Worm (Caenorhabditis elegans) whole organism, early embryonic: ENCODE results near the gene uso-1.
A peak's percentile ranks its signal among the peaks of the same experiment; 100 is the strongest.
"Not testable (repeated sequence)": the region's sequence is repeated elsewhere in the genome, so short reads cannot be mapped to it uniquely, and the experiment has no call there.

Experiments
- B0310.2 ChIP-seq: sonication (generic microtip); optimal IDR thresholded peaks from 2 replicates; lab custom pipeline; 2016; ENCODE audit warnings: mild to moderate bottlenecking, missing genetic modification characterization, missing compliant biosample characterization
- F13C5.2 ChIP-seq: sonication (generic microtip); optimal IDR thresholded peaks from 2 replicates; lab custom pipeline; 2017; ENCODE audit warnings: mild to moderate bottlenecking, missing genetic modification characterization, inconsistent platforms, missing compliant biosample characterization
- aly-1 ChIP-seq: sonication (generic microtip); optimal IDR thresholded peaks from 2 replicates; lab custom pipeline; 2016; ENCODE audit warnings: missing genetic modification characterization, missing compliant biosample characterization
- ama-1 ChIP-seq: fragments of 150-350 bp; optimal IDR thresholded peaks from 2 replicates; lab custom pipeline; 2014
- ceh-13 ChIP-seq: fragments of 200-800 bp; sonication (Bioruptor generic); optimal IDR thresholded peaks from 2 replicates; lab custom pipeline; 2018; ENCODE audit warnings: mild to moderate bottlenecking, missing genetic modification characterization, missing compliant biosample characterization
- ceh-36 ChIP-seq: sonication (generic microtip); optimal IDR thresholded peaks from 2 replicates; lab custom pipeline; 2016; ENCODE audit warnings: missing genetic modification characterization, inconsistent platforms, missing compliant biosample characterization
- ets-7 ChIP-seq: sonication (generic microtip); optimal IDR thresholded peaks from 2 replicates; lab custom pipeline; 2016; ENCODE audit warnings: missing genotype, missing genetic modification characterization, missing compliant biosample characterization
- flt-1 ChIP-seq: fragments of 200-800 bp; sonication (Bioruptor generic); IDR thresholded peaks from 2 replicates; pipeline ENCODE4 v1.3.6; 2022; ENCODE audit warnings: missing genetic modification characterization, missing compliant biosample characterization
- hmbx-1 ChIP-seq: sonication (generic microtip); optimal IDR thresholded peaks from 2 replicates; lab custom pipeline; 2016; ENCODE audit warnings: mild to moderate bottlenecking, missing genetic modification characterization, missing compliant biosample characterization
- hmg-4 ChIP-seq: fragments of 200-800 bp; sonication (Bioruptor generic); optimal IDR thresholded peaks from 2 replicates; lab custom pipeline; 2018; ENCODE audit warnings: mild to moderate bottlenecking, missing genetic modification characterization, missing compliant biosample characterization
- hnd-1 ChIP-seq: sonication (generic microtip); optimal IDR thresholded peaks from 2 replicates; lab custom pipeline; 2016; ENCODE audit warnings: missing genetic modification characterization, missing compliant biosample characterization
- pes-1 ChIP-seq: fragments of 200-800 bp; sonication (Bioruptor generic); IDR thresholded peaks from 2 replicates; pipeline ENCODE4 v1.3.6; 2022; ENCODE audit warnings: missing genetic modification reagents, missing genetic modification characterization, missing compliant biosample characterization
- scrt-1 ChIP-seq: fragments of 200-800 bp; sonication (Bioruptor generic); IDR thresholded peaks from 2 replicates; pipeline ENCODE4 v1.3.6; 2022; ENCODE audit warnings: missing genetic modification characterization, missing compliant biosample characterization
- sea-1 ChIP-seq: fragments of 200-800 bp; sonication (Bioruptor generic); conservative IDR thresholded peaks from 2 replicates; pipeline ENCODE4 v1.3.6; 2022; ENCODE audit warnings: missing genetic modification characterization, missing compliant biosample characterization
- tbx-11 ChIP-seq: fragments of 200-800 bp; sonication (Bioruptor generic); IDR thresholded peaks from 2 replicates; pipeline ENCODE4 v1.3.6; 2022; ENCODE audit warnings: missing genetic modification characterization, missing compliant biosample characterization
- tbx-37 ChIP-seq: fragments of 200-800 bp; sonication (Bioruptor generic); conservative IDR thresholded peaks from 2 replicates; pipeline ENCODE4 v1.3.6; 2022; ENCODE audit warnings: missing genetic modification reagents, missing genetic modification characterization, missing compliant biosample characterization
- tra-4 ChIP-seq: sonication (generic microtip); optimal IDR thresholded peaks from 2 replicates; lab custom pipeline; 2017; ENCODE audit warnings: missing genetic modification characterization, missing compliant biosample characterization

uso-1 gene

ce11 chrIV:13455200-13455599 lies 602 bp upstream of the uso-1 start, which contains the start of gene Y38H8A.7:
TSS of gene Y38H8A.7 (plus strand) at chrIV:13455500.
- not testable (repeated sequence) for TF ChIP-seq aly-1 (tag; lab: Kevin White, UChicago); F13C5.2; ets-7 (tag; lab: Kevin White, UChicago)

DNA sequence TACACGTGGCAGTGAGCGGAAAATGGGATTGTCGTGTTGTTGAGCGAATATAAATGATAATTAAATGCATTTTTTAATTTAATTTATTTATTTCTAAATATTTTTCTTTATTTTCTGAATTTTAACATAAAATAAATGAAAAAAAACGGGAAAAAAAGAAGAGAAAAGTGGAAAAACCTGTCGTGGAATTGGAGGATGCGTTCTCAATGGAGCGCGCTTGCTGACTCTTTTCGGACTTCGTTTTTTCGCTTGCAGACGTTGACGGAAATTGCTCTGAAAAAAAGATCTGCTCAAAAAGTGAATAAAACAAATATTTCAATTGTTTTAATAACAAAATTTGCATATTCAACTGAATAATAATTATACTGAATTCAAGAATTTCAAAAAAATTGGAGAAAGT lies 1.1 kb downstream of the uso-1 start:
- TF ChIP-seq sea-1 (GFP tag; lab: Robert Waterston, UW) (no peak), scrt-1 (GFP tag; lab: Robert Waterston, UW) (no peak), hmg-4 (GFP tag; lab: Kevin White, UChicago) (no peak), ets-7 (tag; lab: Kevin White, UChicago) (no peak), hmbx-1 (no peak), tbx-37 (GFP tag; lab: Robert Waterston, UW) (no peak), aly-1 (tag; lab: Kevin White, UChicago) (no peak), B0310.2 (no peak), ama-1 (no peak), tbx-11 (no peak), tra-4 (no peak), pes-1 (no peak), flt-1 (GFP tag; lab: Robert Waterston, UW) (no peak), hnd-1 (tag; lab: Kevin White, UChicago) (no peak), ceh-13 (GFP tag; lab: Kevin White, UChicago) (no peak), ceh-36 (tag; lab: Kevin White, UChicago) (no peak), F13C5.2 (no peak)

ce11 chrIV:13450740-13451139 lies 3.9 kb downstream of the uso-1 start:
- TF ChIP-seq pes-1, result 0 out of 2 replicates have a peak, but pooled peaks have one; percentile 11
- TF ChIP-seq aly-1 (tag; lab: Kevin White, UChicago), result no peak

- no peak for TF ChIP-seq tra-4
- no peak for TF ChIP-seq flt-1 (GFP tag; lab: Robert Waterston, UW)
- no peak for TF ChIP-seq B0310.2
- no peak for TF ChIP-seq pes-1
- TF ChIP-seq F13C5.2, result no peak
- no peak for TF ChIP-seq ceh-13 (GFP tag; lab: Kevin White, UChicago)
- TF ChIP-seq hmg-4 (GFP tag; lab: Kevin White, UChicago), result no peak
- TF ChIP-seq aly-1 (tag; lab: Kevin White, UChicago), result no peak
- TF ChIP-seq tbx-11, result no peak
- TF ChIP-seq hnd-1 (tag; lab: Kevin White, UChicago), result no peak
- TF ChIP-seq ets-7 (tag; lab: Kevin White, UChicago), result no peak
- no peak for TF ChIP-seq scrt-1 (GFP tag; lab: Robert Waterston, UW)
- no peak for TF ChIP-seq tbx-37 (GFP tag; lab: Robert Waterston, UW)
Observed at ce11 chrIV:13445275-13445674, 9.3 kb downstream of the uso-1 start, which contains the start of gene mam-3. TSS of gene mam-3 (minus strand) at chrIV:13445375.

- 0 out of 2 replicates have a peak, but pooled peaks have one; percentile 35 for TF ChIP-seq pes-1
Observed at ce11 chrIV:13443543-13443942, 11.1 kb downstream of the uso-1 start.

- TF ChIP-seq scrt-1 (GFP tag; lab: Robert Waterston, UW); ceh-13 (GFP tag; lab: Kevin White, UChicago); B0310.2: not testable (repeated sequence)
Observed at ce11 chrIV:13433904-13434303, 20.7 kb downstream of the uso-1 start, which contains the start of gene K09B11.5. TSS of gene K09B11.5 (minus strand) at chrIV:13434004.

DNA sequence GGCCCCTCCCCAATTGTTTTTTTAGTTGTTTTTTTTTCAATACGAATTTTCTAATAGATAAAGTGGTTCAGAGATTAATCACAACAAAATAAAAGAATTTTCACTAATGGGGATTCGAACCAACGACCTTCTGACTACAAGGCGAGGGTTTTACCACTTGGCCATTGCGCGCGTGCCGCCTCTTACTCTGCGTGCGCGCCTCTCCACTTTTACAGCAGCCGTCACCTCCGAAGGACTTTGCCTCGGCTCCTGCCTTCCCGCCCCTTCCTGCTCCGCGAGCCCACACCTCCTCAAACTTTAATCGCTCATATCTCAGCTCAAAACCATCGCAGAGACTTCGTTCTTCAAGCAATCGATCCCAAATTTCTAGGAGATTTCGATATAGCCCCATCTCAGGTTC lies 24.5 kb downstream of the uso-1 start:
- TF ChIP-seq pes-1 (0 out of 2 replicates have a peak, but pooled peaks have one; percentile 10), tbx-37 (GFP tag; lab: Robert Waterston, UW) (0 out of 2 replicates have a peak, but pooled peaks have one; percentile 16)

- TF ChIP-seq scrt-1 (GFP tag; lab: Robert Waterston, UW), result no peak
- no peak for TF ChIP-seq hmbx-1
- TF ChIP-seq tra-4, result no peak
- TF ChIP-seq flt-1 (GFP tag; lab: Robert Waterston, UW), result no peak
- no peak for TF ChIP-seq F13C5.2
- no peak for TF ChIP-seq aly-1 (tag; lab: Kevin White, UChicago)
- no peak for TF ChIP-seq sea-1 (GFP tag; lab: Robert Waterston, UW)
- TF ChIP-seq ama-1, result no peak
- no peak for TF ChIP-seq B0310.2
- no peak for TF ChIP-seq tbx-11
- no peak for TF ChIP-seq ceh-13 (GFP tag; lab: Kevin White, UChicago)
- TF ChIP-seq tbx-37 (GFP tag; lab: Robert Waterston, UW), result no peak
- TF ChIP-seq hmg-4 (GFP tag; lab: Kevin White, UChicago), result no peak
- no peak for TF ChIP-seq hnd-1 (tag; lab: Kevin White, UChicago)
- TF ChIP-seq ets-7 (tag; lab: Kevin White, UChicago), result no peak
- no peak for TF ChIP-seq ceh-36 (tag; lab: Kevin White, UChicago)
- TF ChIP-seq pes-1, result no peak
Observed at ce11 chrIV:13429240-13429639, 25.4 kb downstream of the uso-1 start, which contains the start of gene K09B11.4. TSS of gene K09B11.4 (plus strand) at chrIV:13429540.

ce11 chrIV:13422200-13422599 lies 32.4 kb downstream of the uso-1 start, which contains the start of gene nol-9:
TSS of gene nol-9 (plus strand) at chrIV:13422500.
- TF ChIP-seq tra-4 (no peak), pes-1 (no peak), hmg-4 (GFP tag; lab: Kevin White, UChicago) (no peak), aly-1 (tag; lab: Kevin White, UChicago) (no peak), sea-1 (GFP tag; lab: Robert Waterston, UW) (no peak), hmbx-1 (no peak), ceh-13 (GFP tag; lab: Kevin White, UChicago) (no peak), scrt-1 (GFP tag; lab: Robert Waterston, UW) (no peak), ceh-36 (tag; lab: Kevin White, UChicago) (no peak), flt-1 (GFP tag; lab: Robert Waterston, UW) (no peak), F13C5.2 (no peak), tbx-11 (no peak), ets-7 (tag; lab: Kevin White, UChicago) (no peak), ama-1 (no peak), hnd-1 (tag; lab: Kevin White, UChicago) (no peak), B0310.2 (no peak), tbx-37 (GFP tag; lab: Robert Waterston, UW) (no peak)
